Worm (Caenorhabditis elegans) whole organism, L4 larva: ENCODE data around the gene cey-4.

ENCODE experiments used
- F44E2.7 ChIP-seq: fragments of 200-800 bp; sonication (Bioruptor generic); IDR thresholded peaks from 2 replicates; pipeline ENCODE4 v2.1.2; 2022; ENCODE audit warnings: missing genetic modification characterization, missing compliant biosample characterization
- F49E8.2 ChIP-seq: sonication (generic microtip); optimal IDR thresholded peaks from 2 replicates; lab custom pipeline; 2016; ENCODE audit warnings: missing compliant biosample characterization, mild to moderate bottlenecking, missing genetic modification characterization, borderline replicate concordance
- R02D3.7 ChIP-seq: fragments of 150-350 bp; sonication (generic microtip); optimal IDR thresholded peaks from 3 replicates; lab custom pipeline; 2014; ENCODE audit warnings: missing biosample characterization, missing genetic modification characterization
- T20F7.1 ChIP-seq: fragments of 200-800 bp; sonication (Bioruptor generic); optimal IDR thresholded peaks from 2 replicates; lab custom pipeline; 2018; ENCODE audit warnings: mild to moderate bottlenecking, missing genetic modification characterization, missing compliant biosample characterization
- Y5F2A.4 ChIP-seq: fragments of 200-800 bp; sonication (Bioruptor generic); optimal IDR thresholded peaks from 2 replicates; lab custom pipeline; 2018; ENCODE audit warnings: mild to moderate bottlenecking, missing genetic modification characterization, missing compliant biosample characterization
- ZK337.2 ChIP-seq: fragments of 200-800 bp; sonication (Bioruptor generic); IDR thresholded peaks from 2 replicates; pipeline ENCODE4 v1.3.6; 2022; ENCODE audit warnings: missing genetic modification reagents, missing genetic modification characterization, missing compliant biosample characterization
- aha-1 ChIP-seq: fragments of 150-350 bp; peaks from one replicate; lab custom pipeline; 2014; ENCODE audit warnings: missing biosample characterization, missing genetic modification characterization
- aly-2 ChIP-seq: sonication (generic microtip); optimal IDR thresholded peaks from 2 replicates; lab custom pipeline; 2018; ENCODE audit warnings: missing biosample characterization, missing genetic modification characterization
- ama-1 ChIP-seq: fragments of 150-350 bp; optimal IDR thresholded peaks from 2 replicates; lab custom pipeline; 2014; ENCODE audit warnings: inconsistent platforms, mixed read lengths
- arid-1 ChIP-seq: fragments of 200-800 bp; sonication (Bioruptor generic); conservative IDR thresholded peaks from 2 replicates; pipeline ENCODE4 v1.3.6; 2022; ENCODE audit warnings: missing genetic modification reagents, missing genetic modification characterization, missing compliant biosample characterization
- ceh-20 ChIP-seq: fragments of 200-800 bp; sonication (Bioruptor generic); IDR thresholded peaks from 2 replicates; pipeline ENCODE4 v1.3.6; 2022; ENCODE audit warnings: missing genetic modification reagents, missing genetic modification characterization, missing compliant biosample characterization
- ceh-44 ChIP-seq: fragments of 200-800 bp; sonication (Bioruptor generic); IDR thresholded peaks from 2 replicates; pipeline ENCODE4 v1.3.6; 2022; ENCODE audit warnings: missing genetic modification reagents, missing genetic modification characterization, missing compliant biosample characterization
- cey-2 ChIP-seq: sonication (generic microtip); optimal IDR thresholded peaks from 3 replicates; lab custom pipeline; 2017; ENCODE audit warnings: missing genetic modification characterization, mild to moderate bottlenecking, missing compliant biosample characterization, antibody characterized with exemption, borderline replicate concordance; ENCODE audit not compliant: insufficient read depth
- ctbp-1 ChIP-seq: fragments of 200-800 bp; sonication (Bioruptor generic); IDR thresholded peaks from 2 replicates; pipeline ENCODE4 v1.3.6; 2022; ENCODE audit warnings: missing genetic modification reagents, missing genetic modification characterization, missing compliant biosample characterization
- daf-12 ChIP-seq: fragments of 150-350 bp; optimal IDR thresholded peaks from 2 replicates; lab custom pipeline; 2014; ENCODE audit warnings: missing biosample characterization, missing genetic modification reagents, missing genetic modification characterization
- daf-16 ChIP-seq, 3 experiments: sonication (generic microtip); optimal IDR thresholded peaks; 2 replicates each; lab custom pipeline; 2016 to 2017; ENCODE audit warnings: missing genetic modification characterization in 3 of 3, missing genetic modification reagents in 3 of 3, mild to moderate bottlenecking in 2 of 3, missing compliant biosample characterization in 2 of 3, missing biosample characterization in 1 of 3, moderate library complexity in 1 of 3
- daf-8 ChIP-seq: fragments of 200-800 bp; sonication (Bioruptor generic); IDR thresholded peaks from 2 replicates; pipeline ENCODE4 v1.3.6; 2022; ENCODE audit warnings: missing genetic modification characterization, missing compliant biosample characterization
- dmd-9 ChIP-seq: fragments of 200-800 bp; sonication (Bioruptor generic); IDR thresholded peaks from 2 replicates; pipeline ENCODE4 v1.3.6; 2022; ENCODE audit warnings: missing genetic modification reagents, missing genetic modification characterization, missing compliant biosample characterization
- dpl-1 ChIP-seq: fragments of 150-350 bp; optimal IDR thresholded peaks from 2 replicates; lab custom pipeline; 2014; ENCODE audit warnings: missing biosample characterization, missing genetic modification reagents, missing genetic modification characterization
- egl-43 ChIP-seq: fragments of 200-800 bp; sonication (Bioruptor generic); IDR thresholded peaks from 2 replicates; pipeline ENCODE4 v1.3.6; 2022; ENCODE audit warnings: missing genetic modification reagents, missing genetic modification characterization, missing compliant biosample characterization
- gei-8 ChIP-seq: fragments of 200-800 bp; sonication (Bioruptor generic); optimal IDR thresholded peaks from 2 replicates; lab custom pipeline; 2018; ENCODE audit warnings: mild to moderate bottlenecking, missing genetic modification characterization, missing compliant biosample characterization
- hmg-1.1 ChIP-seq: fragments of 200-800 bp; sonication (Bioruptor generic); IDR thresholded peaks from 2 replicates; pipeline ENCODE4 v1.3.6; 2022; ENCODE audit warnings: missing genetic modification reagents, missing genetic modification characterization, missing compliant biosample characterization
- jun-1 ChIP-seq: fragments of 150-350 bp; optimal IDR thresholded peaks from 2 replicates; lab custom pipeline; 2014; ENCODE audit warnings: missing biosample characterization, missing genetic modification reagents, missing genetic modification characterization
- lim-7 ChIP-seq: fragments of 200-800 bp; sonication (Bioruptor generic); IDR thresholded peaks from 2 replicates; pipeline ENCODE4 v1.3.6; 2022; ENCODE audit warnings: missing genetic modification characterization, missing compliant biosample characterization
- lin-38 ChIP-seq: fragments of 200-800 bp; sonication (Bioruptor generic); IDR thresholded peaks from 2 replicates; pipeline ENCODE4 v1.3.6; 2022; ENCODE audit warnings: missing genetic modification reagents, missing genetic modification characterization, missing compliant biosample characterization
- lir-3 ChIP-seq: sonication (generic microtip); optimal IDR thresholded peaks from 2 replicates; lab custom pipeline; 2016; ENCODE audit warnings: mild to moderate bottlenecking, missing genetic modification characterization, missing compliant biosample characterization
- lsy-2 ChIP-seq, 2 experiments: fragments of 150-350 bp in 1 of 2; sonication (generic microtip) in 1 of 2; optimal IDR thresholded peaks; 2 replicates each; lab custom pipeline; 2014 to 2017; ENCODE audit warnings: missing biosample characterization in 2 of 2, missing genetic modification characterization in 2 of 2
- madf-5 ChIP-seq, 2 experiments: fragments of 200-800 bp; sonication (Bioruptor generic); IDR thresholded peaks; 2 replicates each; pipeline ENCODE4 v1.3.6; 2022; ENCODE audit warnings: missing compliant biosample characterization in 2 of 2, missing genetic modification characterization in 2 of 2
- mdl-1 ChIP-seq, 2 experiments: fragments of 150-350 bp in 1 of 2; sonication (generic microtip) in 1 of 2; optimal IDR thresholded peaks; 2 replicates each; lab custom pipeline; 2014 to 2017; ENCODE audit warnings: missing biosample characterization in 2 of 2, missing genetic modification characterization in 2 of 2
- mdt-29 ChIP-seq: fragments of 200-800 bp; sonication (Bioruptor generic); IDR thresholded peaks from 2 replicates; pipeline ENCODE4 v1.3.6; 2022; ENCODE audit warnings: missing genetic modification reagents, missing genetic modification characterization, missing compliant biosample characterization
- mep-1 ChIP-seq: fragments of 150-350 bp; sonication (generic microtip); optimal IDR thresholded peaks from 3 replicates; lab custom pipeline; 2014; ENCODE audit warnings: missing biosample characterization, missing genetic modification characterization
- mes-2 ChIP-seq: sonication (generic microtip); optimal IDR thresholded peaks from 2 replicates; lab custom pipeline; 2016; ENCODE audit warnings: missing genotype, mild to moderate bottlenecking, missing genetic modification characterization, missing compliant biosample characterization; ENCODE audit not compliant: poor library complexity, severe bottlenecking
- nhr-41 ChIP-seq: fragments of 200-800 bp; sonication (Bioruptor generic); IDR thresholded peaks from 2 replicates; pipeline ENCODE4 v1.3.6; 2022; ENCODE audit warnings: missing genetic modification reagents, missing genetic modification characterization, missing compliant biosample characterization
- nhr-42 ChIP-seq: fragments of 200-800 bp; sonication (Bioruptor generic); IDR thresholded peaks from 2 replicates; pipeline ENCODE4 v1.3.6; 2022; ENCODE audit warnings: missing genetic modification characterization, missing compliant biosample characterization
- pqm-1 ChIP-seq: sonication (generic microtip); optimal IDR thresholded peaks from 2 replicates; lab custom pipeline; 2017; ENCODE audit warnings: missing biosample characterization, missing genetic modification characterization
- set-16 ChIP-seq: fragments of 200-800 bp; sonication (Bioruptor generic); IDR thresholded peaks from 2 replicates; pipeline ENCODE4 v1.3.6; 2022; ENCODE audit warnings: missing genetic modification reagents, missing genetic modification characterization, missing compliant biosample characterization
- spr-1 ChIP-seq: sonication (generic microtip); optimal IDR thresholded peaks from 2 replicates; lab custom pipeline; 2016; ENCODE audit warnings: mild to moderate bottlenecking, missing genetic modification characterization, missing compliant biosample characterization
- spr-3 ChIP-seq: fragments of 200-800 bp; sonication (Bioruptor generic); optimal IDR thresholded peaks from 2 replicates; lab custom pipeline; 2018; ENCODE audit warnings: mild to moderate bottlenecking, missing genetic modification characterization, missing compliant biosample characterization
- unc-130 ChIP-seq: sonication (generic microtip); optimal IDR thresholded peaks from 2 replicates; lab custom pipeline; 2016; ENCODE audit warnings: missing genetic modification reagents, missing genetic modification characterization, missing compliant biosample characterization
- zag-1 ChIP-seq: fragments of 150-350 bp; optimal IDR thresholded peaks from 2 replicates; lab custom pipeline; 2014; ENCODE audit warnings: missing biosample characterization, missing genetic modification characterization
- zfp-3 ChIP-seq: fragments of 200-800 bp; sonication (Bioruptor generic); conservative IDR thresholded peaks from 2 replicates; pipeline ENCODE4 v1.3.6; 2022; ENCODE audit warnings: missing genetic modification reagents, missing genetic modification characterization, missing compliant biosample characterization
- zip-11 ChIP-seq: fragments of 200-800 bp; sonication (Bioruptor generic); IDR thresholded peaks from 2 replicates; pipeline ENCODE4 v1.3.6; 2022; ENCODE audit warnings: missing genetic modification characterization, missing compliant biosample characterization
- ztf-7 ChIP-seq: fragments of 150-350 bp; optimal IDR thresholded peaks from 2 replicates; lab custom pipeline; 2014; ENCODE audit warnings: missing biosample characterization, missing genetic modification characterization

Gene cey-4

ce11 chrIII:10877542-10877941 lies 9.0 kb upstream of the cey-4 start:
- peak; percentile 67 for TF ChIP-seq lin-38 (GFP tag; lab: Robert Waterston, UW)
- TF ChIP-seq ZK337.2 (GFP tag; lab: Robert Waterston, UW), result no peak
- TF ChIP-seq lir-3 (tag; lab: Kevin White, UChicago), result no peak
- no peak for TF ChIP-seq mdl-1 (tag; optimal IDR thresholded peaks at IDR 0.05; lab: Kevin White, UChicago)
- TF ChIP-seq nhr-42, result no peak
- TF ChIP-seq daf-16 (GFP tag; optimal IDR thresholded peaks at IDR 0.05; lab: Kevin White, UChicago), result no peak
- TF ChIP-seq daf-16 (tag; optimal IDR thresholded peaks at IDR 0.05; lab: Kevin White, UChicago), result no peak
- peak; percentile 86 for TF ChIP-seq F49E8.2 (tag; lab: Kevin White, UChicago)
- TF ChIP-seq dmd-9 (GFP tag; lab: Robert Waterston, UW), result no peak
- no peak for TF ChIP-seq ctbp-1 (GFP tag; lab: Robert Waterston, UW)
- no peak for TF ChIP-seq madf-5 (GFP tag; IDR thresholded peaks at IDR 0.05; lab: Robert Waterston, UW)
- TF ChIP-seq egl-43, result no peak
- TF ChIP-seq nhr-41 (GFP tag; lab: Robert Waterston, UW), result no peak
- TF ChIP-seq lsy-2 (tag; optimal IDR thresholded peaks at IDR 0.05; lab: Kevin White, UChicago), result no peak
- TF ChIP-seq mes-2 (tag; lab: Kevin White, UChicago), result peak; percentile 14
- no peak for TF ChIP-seq dpl-1 (GFP tag; lab: Kevin White, UChicago)
- no peak for TF ChIP-seq ceh-20 (GFP tag; lab: Robert Waterston, UW)
- 0 out of 2 replicates have a peak, but pooled peaks have one; percentile 11 for TF ChIP-seq ceh-44 (GFP tag; lab: Robert Waterston, UW)
- TF ChIP-seq gei-8 (GFP tag; lab: Kevin White, UChicago), result no peak
- no peak for TF ChIP-seq cey-2 (tag; lab: Kevin White, UChicago)
- no peak for TF ChIP-seq hmg-1.1 (GFP tag; lab: Robert Waterston, UW)
- no peak for TF ChIP-seq zfp-3 (GFP tag; lab: Robert Waterston, UW)
- TF ChIP-seq ztf-7 (tag; lab: Kevin White, UChicago), result no peak
- no peak for TF ChIP-seq spr-3 (GFP tag; lab: Kevin White, UChicago)
- TF ChIP-seq unc-130 (GFP tag; lab: Kevin White, UChicago), result peak; percentile 66
- TF ChIP-seq arid-1 (GFP tag; lab: Robert Waterston, UW), result 0 out of 2 replicates have a peak, but pooled peaks have one; percentile 40
- TF ChIP-seq, all 104 proteins: peak for 6

- TF ChIP-seq jun-1 (tag; lab: Kevin White, UChicago) (no peak), aha-1 (peak; percentile 65)
Measured at ce11 chrIII:10875132-10875531, 6.6 kb upstream of the cey-4 start, which contains the start of gene C44B9.2. Gene C44B9.2, plus strand, starts transcription at chrIII:10875432.

ce11 chrIII:10870814-10871213 lies 2.3 kb upstream of the cey-4 start:
- TF ChIP-seq ama-1 (lab: Kevin White, UChicago) (no peak), aha-1 (peak; percentile 42), set-16 (GFP tag; lab: Robert Waterston, UW) (peak; percentile 62)

- TF ChIP-seq ama-1 (lab: Kevin White, UChicago) (no peak), egl-43 (no peak), F44E2.7 (GFP tag; lab: Robert Waterston, UW) (no peak), aly-2 (tag; lab: Kevin White, UChicago) (no peak), lim-7 (no peak), nhr-41 (GFP tag; lab: Robert Waterston, UW) (no peak), R02D3.7 (tag; lab: Kevin White, UChicago) (no peak), spr-3 (GFP tag; lab: Kevin White, UChicago) (no peak), zip-11 (GFP tag; lab: Robert Waterston, UW) (no peak), daf-12 (tag; lab: Kevin White, UChicago) (no peak), T20F7.1 (no peak), Y5F2A.4 (no peak), zag-1 (tag; lab: Kevin White, UChicago) (no peak), mep-1 (tag; lab: Kevin White, UChicago) (no peak), cey-2 (tag; lab: Kevin White, UChicago) (no peak), spr-1 (no peak), pqm-1 (tag; lab: Kevin White, UChicago) (no peak), mdt-29 (GFP tag; lab: Robert Waterston, UW) (no peak), daf-8 (GFP tag; lab: Robert Waterston, UW) (no peak)
Measured at ce11 chrIII:10870161-10870560, 1.7 kb upstream of the cey-4 start.
